Worm (Caenorhabditis elegans): ENCODE measurements around the gene dmsr-15.

DNA sequence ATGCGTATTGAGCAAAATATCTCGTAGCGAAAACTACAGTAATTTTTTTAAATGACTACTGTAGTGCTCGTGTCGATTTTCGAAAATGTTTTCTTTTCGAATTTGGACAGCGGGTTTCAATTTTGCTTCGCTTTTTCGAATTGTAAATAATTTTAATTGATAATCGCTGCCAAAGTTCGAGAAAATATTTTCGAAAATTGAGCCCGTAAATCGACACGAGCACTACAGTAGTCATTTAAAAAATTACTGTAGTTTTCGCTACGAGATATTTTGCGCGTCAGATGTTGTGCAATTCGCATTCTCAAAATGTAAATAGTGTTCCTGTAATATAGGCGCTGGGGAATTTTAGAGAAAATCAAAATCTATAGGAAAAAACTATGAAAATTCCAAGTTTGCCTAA is 46.4 kb downstream of the dmsr-15 start:
- TF ChIP-seq ztf-1 (GFP tag; conservative IDR thresholded peaks at IDR 0.05) (no peak), egl-27 (tag; optimal IDR thresholded peaks at IDR 0.05) (no peak)
